Fruit fly (Drosophila melanogaster) whole organism, wandering third instar larva: Measurements from ENCODE around the gene CG9747.

Experiments
- Abd-B ChIP-seq: fragments of >200 bp; optimal IDR thresholded peaks from 2 replicates; lab custom pipeline; 2017; ENCODE audit warnings: missing biosample characterization, missing genetic modification characterization
- CG32264 ChIP-seq: fragments of 200-800 bp; sonication (Bioruptor generic); optimal IDR thresholded peaks from 2 replicates; lab custom pipeline; 2016; ENCODE audit warnings: missing biosample characterization, missing genetic modification characterization
- CG9705 ChIP-seq: fragments of 200-800 bp; sonication (Bioruptor generic); optimal IDR thresholded peaks from 2 replicates; lab custom pipeline; 2018; ENCODE audit warnings: missing biosample characterization, mild to moderate bottlenecking, missing genetic modification characterization
- CrebA ChIP-seq: fragments of 200-800 bp; sonication (Bioruptor generic); optimal IDR thresholded peaks from 2 replicates; lab custom pipeline; 2016; ENCODE audit warnings: missing biosample characterization, mild to moderate bottlenecking, missing genetic modification characterization, borderline replicate concordance
- Dfd ChIP-seq: fragments of >200 bp; optimal IDR thresholded peaks from 2 replicates; lab custom pipeline; 2017; ENCODE audit warnings: missing biosample characterization, missing genetic modification characterization
- GATAd ChIP-seq: sonication (Bioruptor generic); optimal IDR thresholded peaks from 2 replicates; lab custom pipeline; 2016; ENCODE audit warnings: missing biosample characterization, missing genetic modification characterization
- HLH106 ChIP-seq: fragments of 200-800 bp; optimal IDR thresholded peaks from 3 replicates; lab custom pipeline; 2019; ENCODE audit warnings: missing biosample characterization, mild to moderate bottlenecking, missing genetic modification characterization, moderate library complexity
- Hnf4 ChIP-seq: fragments of 200-800 bp; sonication (Bioruptor generic); optimal IDR thresholded peaks from 2 replicates; lab custom pipeline; 2016; ENCODE audit warnings: missing biosample characterization, mild to moderate bottlenecking, missing genetic modification characterization
- Hr78 ChIP-seq: fragments of >200 bp; optimal IDR thresholded peaks from 2 replicates; lab custom pipeline; 2017; ENCODE audit warnings: missing biosample characterization, missing genetic modification characterization
- N ChIP-seq: fragments of >200 bp; optimal IDR thresholded peaks from 2 replicates; lab custom pipeline; 2018; ENCODE audit warnings: missing biosample characterization, missing external identifiers, missing genetic modification characterization
- OdsH ChIP-seq: fragments of 200-800 bp; sonication (Bioruptor generic); optimal IDR thresholded peaks from 2 replicates; lab custom pipeline; 2016; ENCODE audit warnings: missing biosample characterization, mild to moderate bottlenecking, missing genetic modification characterization
- Rel ChIP-seq, 2 experiments: fragments of 200-800 bp; sonication (Bioruptor generic) in 1 of 2; optimal IDR thresholded peaks; 2 replicates in 1 of 2; 3 replicates in 1 of 2; lab custom pipeline; 2016 to 2019; ENCODE audit warnings: mild to moderate bottlenecking in 2 of 2, missing biosample characterization in 2 of 2, missing genetic modification characterization in 2 of 2, moderate library complexity in 1 of 2
- Sp1 ChIP-seq: fragments of 200-800 bp; sonication (Bioruptor generic); optimal IDR thresholded peaks from 3 replicates; lab custom pipeline; 2019; ENCODE audit warnings: missing biosample characterization, mild to moderate bottlenecking, missing genetic modification characterization, moderate library complexity
- br ChIP-seq: fragments of 200-800 bp; sonication (Bioruptor generic); optimal IDR thresholded peaks from 2 replicates; lab custom pipeline; 2016; ENCODE audit warnings: missing biosample characterization, missing genetic modification characterization
- brk ChIP-seq: fragments of 200-800 bp; sonication (Bioruptor generic); optimal IDR thresholded peaks from 2 replicates; lab custom pipeline; 2016; ENCODE audit warnings: missing biosample characterization, mild to moderate bottlenecking, missing genetic modification characterization
- dl ChIP-seq, 2 experiments: fragments of 175-275, 200-275 bp in 1 of 2; fragments of 200-275 bp in 1 of 2; sonication (Bioruptor generic); optimal IDR thresholded peaks; lab custom pipeline; 2018; ENCODE audit warnings: mild to moderate bottlenecking in 2 of 2, missing biosample characterization in 2 of 2, missing genetic modification characterization in 2 of 2, moderate library complexity in 2 of 2; ENCODE audit not compliant: partially characterized antibody in 2 of 2, insufficient read depth in 1 of 2
- dsf ChIP-seq: sonication (Bioruptor generic); optimal IDR thresholded peaks from 2 replicates; lab custom pipeline; 2016; ENCODE audit warnings: missing biosample characterization, missing genetic modification characterization, borderline replicate concordance
- ey ChIP-seq: fragments of 200-800 bp; sonication (Bioruptor generic); optimal IDR thresholded peaks from 2 replicates; lab custom pipeline; 2016; ENCODE audit warnings: missing biosample characterization, missing genetic modification characterization
- foxo ChIP-seq, 2 experiments: fragments of 200-800 bp; sonication (Bioruptor generic); optimal IDR thresholded peaks; 2 replicates in 1 of 2; 3 replicates in 1 of 2; lab custom pipeline; 2016 to 2017; ENCODE audit warnings: missing biosample characterization in 2 of 2, missing genetic modification characterization in 2 of 2
- fru ChIP-seq: fragments of 200-800 bp; sonication (Bioruptor generic); optimal IDR thresholded peaks from 3 replicates; lab custom pipeline; 2016; ENCODE audit warnings: missing biosample characterization, mild to moderate bottlenecking, missing genetic modification characterization
- h ChIP-seq: fragments of 200-800 bp; sonication (Bioruptor generic); optimal IDR thresholded peaks from 3 replicates; lab custom pipeline; 2016; ENCODE audit warnings: missing biosample characterization, mild to moderate bottlenecking, missing genetic modification characterization
- psq ChIP-seq: fragments of 200-800 bp; sonication (Bioruptor generic); optimal IDR thresholded peaks from 3 replicates; lab custom pipeline; 2017; ENCODE audit warnings: missing biosample characterization, mild to moderate bottlenecking, missing genetic modification characterization, moderate library complexity
- rgr ChIP-seq: fragments of 200-800 bp; sonication (Bioruptor generic); optimal IDR thresholded peaks from 3 replicates; lab custom pipeline; 2016; ENCODE audit warnings: missing biosample characterization, mild to moderate bottlenecking, missing genetic modification characterization
- sage ChIP-seq: fragments of 200-800 bp; sonication (Bioruptor generic); optimal IDR thresholded peaks from 2 replicates; lab custom pipeline; 2016; ENCODE audit warnings: missing biosample characterization, mild to moderate bottlenecking, missing genetic modification characterization
- sv ChIP-seq: fragments of 200-800 bp; sonication (Bioruptor generic); optimal IDR thresholded peaks from 3 replicates; lab custom pipeline; 2016; ENCODE audit warnings: missing biosample characterization, missing genetic modification characterization
- woc ChIP-seq: sonication (Bioruptor generic); optimal IDR thresholded peaks from 2 replicates; lab custom pipeline; 2016; ENCODE audit warnings: missing biosample characterization, mild to moderate bottlenecking, missing genetic modification characterization

Gene CG9747

dm6 chr3R:30189836-30190235 lies 1.2 kb downstream of the CG9747 start:
- TF ChIP-seq Hnf4 (GFP tag; lab: Kevin White, UChicago) = peak; percentile 32
- no peak for TF ChIP-seq CG9705 (GFP tag; lab: Kevin White, UChicago)
- TF ChIP-seq ey = peak; percentile 63
- TF ChIP-seq sv (GFP tag; lab: Kevin White, UChicago) = peak; percentile 48
- TF ChIP-seq dsf (GFP tag; lab: Kevin White, UChicago) = no peak
- TF ChIP-seq h (GFP tag; lab: Kevin White, UChicago) = peak; percentile 76
- TF ChIP-seq HLH106 (tag; lab: Kevin White, UChicago) = peak; percentile 62
- TF ChIP-seq GATAd (GFP tag; lab: Kevin White, UChicago) = no peak
- TF ChIP-seq Sp1 (GFP tag; lab: Kevin White, UChicago) = peak; percentile 39
- TF ChIP-seq woc = peak; percentile 17
- TF ChIP-seq fru (GFP tag; lab: Kevin White, UChicago) = peak; percentile 69
- TF ChIP-seq Abd-B = no peak
- no peak for TF ChIP-seq sage
- TF ChIP-seq brk (GFP tag; lab: Kevin White, UChicago) = no peak
- TF ChIP-seq rgr = peak; percentile 63
- peak; percentile 46 for TF ChIP-seq OdsH
- TF ChIP-seq foxo (GFP tag; optimal IDR thresholded peaks at IDR 0.05; lab: Kevin White, UChicago) = peak in 1 of 2 experiments; percentile 67
- peak; percentile 44 for TF ChIP-seq psq (GFP tag; lab: Kevin White, UChicago)
- TF ChIP-seq CG32264 (GFP tag; lab: Kevin White, UChicago) = peak; percentile 36
- no peak for TF ChIP-seq dl (GFP tag; optimal IDR thresholded peaks at IDR 0.05; lab: Kevin White, UChicago; ENCODE audit: insufficient read depth in 1 of 2, partially characterized antibody in 2 of 2)
- peak; percentile 67 for TF ChIP-seq br (GFP tag; lab: Kevin White, UChicago)

DNA sequence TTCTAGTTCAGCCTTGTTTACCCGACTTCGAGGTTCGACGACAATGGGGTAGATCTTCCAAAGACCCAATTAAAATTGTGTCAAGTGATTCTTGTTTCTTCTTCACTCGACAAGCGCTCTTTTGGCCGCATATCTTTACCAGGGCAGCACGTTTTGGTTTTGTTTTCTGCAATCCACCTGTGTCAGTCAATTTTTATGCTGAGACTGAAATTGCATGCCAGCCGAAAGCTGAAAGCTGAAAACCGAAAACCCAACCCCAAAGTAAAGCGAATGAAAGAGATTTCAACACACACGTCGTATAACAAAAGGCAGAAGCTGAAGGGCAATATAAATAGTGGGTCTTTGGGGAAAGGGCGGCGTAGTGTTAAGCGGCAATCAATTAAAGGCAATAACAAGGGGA lies 1.7 kb downstream of the CG9747 start:
- TF ChIP-seq sage (no peak), Rel (GFP tag; optimal IDR thresholded peaks at IDR 0.05; lab: Kevin White, UChicago) (no peak), Rel (tag; optimal IDR thresholded peaks at IDR 0.05; lab: Kevin White, UChicago) (no peak), OdsH (no peak), foxo (GFP tag; optimal IDR thresholded peaks at IDR 0.05; lab: Kevin White, UChicago) (no peak), CrebA (GFP tag; lab: Kevin White, UChicago) (no peak)

DNA sequence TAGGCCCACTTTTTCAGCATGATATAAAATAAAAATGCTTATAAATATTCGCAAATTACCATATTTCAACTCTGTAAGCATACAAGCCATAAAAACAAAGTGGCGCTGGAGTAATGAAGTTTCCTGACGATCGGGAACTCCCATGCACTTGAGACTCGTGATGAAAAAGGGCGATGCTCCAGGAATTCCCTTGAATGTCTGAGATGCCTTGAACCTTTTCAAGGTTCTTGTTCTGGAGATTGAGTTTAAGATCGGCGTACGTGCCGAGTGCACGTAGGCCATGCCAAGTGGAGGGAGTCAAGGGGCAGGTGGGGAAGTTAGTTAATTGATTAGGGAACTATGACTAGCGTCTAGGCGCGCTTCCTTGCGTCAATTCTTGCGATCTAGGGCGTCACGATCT lies 7.2 kb downstream of the CG9747 start:
- no peak for TF ChIP-seq CG32264 (GFP tag; lab: Kevin White, UChicago)

DNA sequence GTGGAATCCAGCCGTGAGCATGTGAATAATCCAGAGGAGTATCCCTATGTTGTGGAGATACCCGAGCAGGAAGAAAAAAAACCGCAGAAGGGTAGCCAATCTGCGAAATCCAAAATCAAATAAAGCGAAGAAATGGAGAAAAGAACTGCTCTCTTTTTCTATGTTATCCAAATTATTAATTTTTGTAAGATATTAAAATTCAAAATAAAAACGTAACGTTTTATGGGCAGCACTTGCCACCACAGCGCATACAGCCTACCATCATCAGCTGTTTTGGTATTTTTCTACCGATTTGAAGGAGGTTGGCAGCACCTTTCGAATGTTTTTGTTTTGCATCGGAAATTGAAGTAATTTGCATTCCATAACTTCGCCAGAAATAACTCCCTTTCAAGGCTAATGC lies 11.1 kb downstream of the CG9747 start, which contains the start of gene Bet5:
Gene Bet5 (plus strand): TSS at position 299 of the 400 bp plus-strand sequence.
- TF ChIP-seq sv (GFP tag; lab: Kevin White, UChicago) (no peak), CrebA (GFP tag; lab: Kevin White, UChicago) (no peak), rgr (no peak), woc (no peak), Dfd (GFP tag; lab: Kevin White, UChicago) (no peak), Hnf4 (GFP tag; lab: Kevin White, UChicago) (no peak), CG9705 (GFP tag; lab: Kevin White, UChicago) (no peak)

dm6 chr3R:30177494-30177893 lies 13.6 kb downstream of the CG9747 start, which contains the start of the genes CG1983 and CG15530:
CG1983 (minus strand) TSS chr3R:30177700.
CG15530 (plus strand) TSS chr3R:30177877.
- TF ChIP-seq CG9705 (GFP tag; lab: Kevin White, UChicago) = no peak
- no peak for TF ChIP-seq Hr78 (GFP tag; lab: Kevin White, UChicago)
- no peak for TF ChIP-seq Sp1 (GFP tag; lab: Kevin White, UChicago)
- no peak for TF ChIP-seq HLH106 (tag; lab: Kevin White, UChicago)
- no peak for TF ChIP-seq CG32264 (GFP tag; lab: Kevin White, UChicago)

dm6 chr3R:30176314-30176713 lies 14.7 kb downstream of the CG9747 start:
- no peak for TF ChIP-seq N (GFP tag; lab: Kevin White, UChicago)
